Fruit fly (Drosophila melanogaster) whole organism, embryonic: Measurements from ENCODE around the gene CG4461.

Source experiments
- B-H1 ChIP-seq: fragments of 200-800 bp; sonication (Bioruptor generic); IDR thresholded peaks from 3 replicates; pipeline ENCODE4 v1.3.6; 2022; ENCODE audit warnings: missing biosample characterization, missing genetic modification characterization
- Bteb2 ChIP-seq: fragments of 200-800 bp; sonication (Bioruptor generic); optimal IDR thresholded peaks from 2 replicates; lab custom pipeline; 2016; ENCODE audit warnings: missing biosample characterization, missing genetic modification characterization
- CG10366 ChIP-seq: fragments of 200-800 bp; sonication (Bioruptor generic); IDR thresholded peaks from 2 replicates; pipeline ENCODE4 v1.3.6; 2022; ENCODE audit warnings: missing biosample characterization, missing genetic modification characterization
- CG10565 ChIP-seq: fragments of 200-800 bp; sonication (Bioruptor generic); optimal IDR thresholded peaks from 3 replicates; lab custom pipeline; 2016; ENCODE audit warnings: missing biosample characterization, mild to moderate bottlenecking, missing genetic modification characterization
- CG10979 ChIP-seq: fragments of 200-800 bp; sonication (Bioruptor generic); optimal IDR thresholded peaks from 2 replicates; lab custom pipeline; 2018; ENCODE audit warnings: missing biosample characterization, mild to moderate bottlenecking, missing genetic modification characterization, moderate library complexity
- CG12659 ChIP-seq: fragments of 200-800 bp; sonication (Bioruptor generic); optimal IDR thresholded peaks from 3 replicates; lab custom pipeline; 2017; ENCODE audit warnings: mild to moderate bottlenecking, missing biosample characterization, missing genetic modification reagents, missing genetic modification characterization
- CG1529 ChIP-seq: fragments of 200-800 bp; sonication (Bioruptor generic); optimal IDR thresholded peaks from 3 replicates; lab custom pipeline; 2018; ENCODE audit warnings: missing biosample characterization, missing genetic modification characterization
- CG17829 ChIP-seq: fragments of 200-800 bp; optimal IDR thresholded peaks from 2 replicates; lab custom pipeline; 2019; ENCODE audit warnings: missing biosample characterization, mild to moderate bottlenecking, missing genetic modification characterization, moderate library complexity
- CG1832 ChIP-seq: fragments of 200-800 bp; sonication (Bioruptor generic); optimal IDR thresholded peaks from 2 replicates; lab custom pipeline; 2017; ENCODE audit warnings: missing biosample characterization, mild to moderate bottlenecking, missing genetic modification characterization, inconsistent platforms
- CG18764 ChIP-seq: fragments of 200-800 bp; sonication (Bioruptor generic); optimal IDR thresholded peaks from 3 replicates; lab custom pipeline; 2016; ENCODE audit warnings: missing biosample characterization, missing genetic modification characterization
- CG2712 ChIP-seq: fragments of 200-800 bp; optimal IDR thresholded peaks from 3 replicates; lab custom pipeline; 2019; ENCODE audit warnings: missing biosample characterization, mild to moderate bottlenecking, missing genetic modification characterization, moderate library complexity
- CG31224 ChIP-seq: fragments of 200-800 bp; sonication (Bioruptor generic); IDR thresholded peaks from 2 replicates; pipeline ENCODE4 v1.3.6; 2022; ENCODE audit warnings: missing biosample characterization, missing genetic modification characterization
- CG32772 ChIP-seq: fragments of 200-800 bp; sonication (Bioruptor generic); IDR thresholded peaks from 2 replicates; pipeline ENCODE4 v1.3.6; 2022; ENCODE audit warnings: missing biosample characterization, missing genetic modification characterization
- CG4282 ChIP-seq: fragments of 200-800 bp; sonication (Bioruptor generic); optimal IDR thresholded peaks from 2 replicates; lab custom pipeline; 2016; ENCODE audit warnings: missing biosample characterization, missing genetic modification characterization
- CG4360 ChIP-seq: fragments of 200-800 bp; sonication (Bioruptor generic); IDR thresholded peaks from 2 replicates; pipeline ENCODE4 v1.3.6; 2022; ENCODE audit warnings: missing biosample characterization, missing genetic modification characterization
- CG4820 ChIP-seq: fragments of 200-800 bp; sonication (Bioruptor generic); optimal IDR thresholded peaks from 3 replicates; lab custom pipeline; 2016; ENCODE audit warnings: missing biosample characterization, missing genetic modification characterization
- CG7556 ChIP-seq: fragments of 200-800 bp; sonication (Bioruptor generic); optimal IDR thresholded peaks from 2 replicates; lab custom pipeline; 2017; ENCODE audit warnings: missing biosample characterization, mild to moderate bottlenecking, missing genetic modification characterization
- CG8281 ChIP-seq: fragments of 200-800 bp; sonication (Bioruptor generic); optimal IDR thresholded peaks from 2 replicates; lab custom pipeline; 2018; ENCODE audit warnings: missing biosample characterization, mild to moderate bottlenecking, missing genetic modification characterization, moderate library complexity
- CG8388 ChIP-seq: fragments of 200-800 bp; sonication (Bioruptor generic); optimal IDR thresholded peaks from 2 replicates; lab custom pipeline; 2019; ENCODE audit warnings: missing biosample characterization, mild to moderate bottlenecking, missing genetic modification characterization, moderate library complexity
- CG9932 ChIP-seq: fragments of 200-800 bp; sonication (Bioruptor generic); IDR thresholded peaks from 2 replicates; pipeline ENCODE4 v1.3.6; 2022; ENCODE audit warnings: missing biosample characterization, missing genetic modification characterization
- Camta ChIP-seq: fragments of 200-800 bp; sonication (Bioruptor generic); optimal IDR thresholded peaks from 2 replicates; lab custom pipeline; 2016; ENCODE audit warnings: missing biosample characterization, missing genetic modification characterization
- Chrac-16 ChIP-seq: fragments of 200-800 bp; sonication (Bioruptor generic); optimal IDR thresholded peaks from 3 replicates; lab custom pipeline; 2016; ENCODE audit warnings: missing biosample characterization, missing genetic modification characterization
- Dp ChIP-seq: fragments of 200-800 bp; sonication (Bioruptor generic); optimal IDR thresholded peaks from 2 replicates; lab custom pipeline; 2018; ENCODE audit warnings: missing biosample characterization, mild to moderate bottlenecking, missing genetic modification characterization, moderate library complexity
- Dref ChIP-seq: fragments of 200-800 bp; sonication (Bioruptor generic); IDR thresholded peaks from 2 replicates; pipeline ENCODE4 v1.3.6; 2022; ENCODE audit warnings: missing biosample characterization, missing genetic modification characterization
- E2f2 ChIP-seq: fragments of 200-800 bp; sonication (Bioruptor generic); IDR thresholded peaks from 2 replicates; pipeline ENCODE4 v1.3.6; 2022; ENCODE audit warnings: missing biosample characterization, missing genetic modification characterization
- H2.0 ChIP-seq: fragments of 200-800 bp; sonication (Bioruptor generic); IDR thresholded peaks from 2 replicates; pipeline ENCODE4 v1.3.6; 2022; ENCODE audit warnings: missing biosample characterization, missing genetic modification characterization
- Jarid2 ChIP-seq: fragments of 200-800 bp; sonication (Bioruptor generic); optimal IDR thresholded peaks from 3 replicates; lab custom pipeline; 2017; ENCODE audit warnings: mild to moderate bottlenecking, missing biosample characterization, missing genetic modification reagents, missing genetic modification characterization
- Sry-δ ChIP-seq: fragments of 200-800 bp; sonication (Bioruptor generic); optimal IDR thresholded peaks from 2 replicates; lab custom pipeline; 2016; ENCODE audit warnings: missing biosample characterization, missing genetic modification characterization
- Trl ChIP-seq, 3 experiments: fragments of >200 bp in 2 of 3; fragments of 200-800 bp in 1 of 3; sonication (Bioruptor generic) in 1 of 3; optimal IDR thresholded peaks; 2 replicates in 1 of 3; 3 replicates in 2 of 3; lab custom pipeline; 2016 to 2017; ENCODE audit warnings: missing biosample characterization in 1 of 3, missing genetic modification characterization in 1 of 3
- Usf ChIP-seq: fragments of 200-800 bp; sonication (Bioruptor generic); optimal IDR thresholded peaks from 2 replicates; lab custom pipeline; 2017; ENCODE audit warnings: missing genotype, missing biosample characterization, missing genetic modification characterization
- Xrp1 ChIP-seq: fragments of 200-800 bp; sonication (Bioruptor generic); IDR thresholded peaks from 2 replicates; pipeline ENCODE4 v1.3.6; 2022; ENCODE audit warnings: missing biosample characterization, missing genetic modification characterization
- ap ChIP-seq: fragments of 200-800 bp; sonication (Bioruptor generic); IDR thresholded peaks from 2 replicates; pipeline ENCODE4 v1.3.6; 2022; ENCODE audit warnings: missing biosample characterization, missing genetic modification characterization
- ash1 ChIP-seq: fragments of 200-800 bp; sonication (Bioruptor generic); optimal IDR thresholded peaks from 2 replicates; lab custom pipeline; 2018; ENCODE audit warnings: missing biosample characterization, mild to moderate bottlenecking, missing genetic modification characterization
- az2 ChIP-seq: fragments of 200-800 bp; sonication (Bioruptor generic); optimal IDR thresholded peaks from 3 replicates; lab custom pipeline; 2016; ENCODE audit warnings: missing biosample characterization, missing genetic modification characterization
- cad ChIP-seq: fragments of >200 bp; optimal IDR thresholded peaks from 2 replicates; lab custom pipeline; 2017; ENCODE audit warnings: missing biosample characterization, missing genetic modification characterization
- chif ChIP-seq, 2 experiments: fragments of 200-800 bp; sonication (Bioruptor generic); optimal IDR thresholded peaks; 3 replicates each; lab custom pipeline; 2016; ENCODE audit warnings: missing biosample characterization in 2 of 2, missing genetic modification characterization in 2 of 2
- chn ChIP-seq: fragments of 200-800 bp; sonication (Bioruptor generic); optimal IDR thresholded peaks from 2 replicates; lab custom pipeline; 2016; ENCODE audit warnings: missing biosample characterization, missing genetic modification characterization
- croc ChIP-seq: fragments of 200-800 bp; sonication (Bioruptor generic); conservative IDR thresholded peaks from 3 replicates; pipeline ENCODE4 v1.3.6; 2022; ENCODE audit warnings: missing biosample characterization, missing genetic modification characterization
- disco-r ChIP-seq: fragments of 200-800 bp; sonication (Bioruptor generic); optimal IDR thresholded peaks from 2 replicates; lab custom pipeline; 2016; ENCODE audit warnings: missing biosample characterization, missing genetic modification characterization
- fd102C ChIP-seq: fragments of 200-800 bp; sonication (Bioruptor generic); optimal IDR thresholded peaks from 2 replicates; lab custom pipeline; 2018; ENCODE audit warnings: missing biosample characterization, mild to moderate bottlenecking, missing genetic modification characterization, moderate library complexity
- gcm2 ChIP-seq: fragments of 200-800 bp; sonication (Bioruptor generic); optimal IDR thresholded peaks from 2 replicates; lab custom pipeline; 2016; ENCODE audit warnings: missing biosample characterization, missing genetic modification characterization
- her ChIP-seq: fragments of 200-800 bp; sonication (Bioruptor generic); optimal IDR thresholded peaks from 2 replicates; lab custom pipeline; 2016; ENCODE audit warnings: missing biosample characterization, missing genetic modification characterization
- mirr ChIP-seq: fragments of 200-800 bp; sonication (Bioruptor generic); optimal IDR thresholded peaks from 3 replicates; lab custom pipeline; 2018; ENCODE audit warnings: missing biosample characterization, mild to moderate bottlenecking, missing genetic modification characterization
- p53 ChIP-seq: fragments of 200-800 bp; sonication (Bioruptor generic); optimal IDR thresholded peaks from 2 replicates; lab custom pipeline; 2016; ENCODE audit warnings: missing biosample characterization, missing genetic modification characterization
- pan ChIP-seq, 4 experiments: fragments of >200 bp in 3 of 4; fragments of 200-800 bp in 1 of 4; sonication (Bioruptor generic) in 1 of 4; optimal IDR thresholded peaks in 3 of 4; IDR thresholded peaks in 1 of 4; 2 replicates each; pipeline versions ENCODE4 v1.3.6 to Lab custom; 2017 to 2022; ENCODE audit warnings: missing biosample characterization in 2 of 4, missing genetic modification characterization in 2 of 4, mixed read lengths in 1 of 4
- salm ChIP-seq: fragments of 200-800 bp; sonication (Bioruptor generic); optimal IDR thresholded peaks from 2 replicates; lab custom pipeline; 2018; ENCODE audit warnings: missing biosample characterization, mild to moderate bottlenecking, missing genetic modification characterization
- seq ChIP-seq: fragments of 200-800 bp; sonication (Bioruptor generic); IDR thresholded peaks from 2 replicates; pipeline ENCODE4 v1.3.6; 2022; ENCODE audit warnings: missing biosample characterization, missing genetic modification characterization
- sqz ChIP-seq: fragments of 200-800 bp; sonication (Bioruptor generic); optimal IDR thresholded peaks from 3 replicates; lab custom pipeline; 2018; ENCODE audit warnings: missing biosample characterization, mild to moderate bottlenecking, missing genetic modification characterization
- tna ChIP-seq: fragments of 200-800 bp; sonication (Bioruptor generic); IDR thresholded peaks from 2 replicates; pipeline ENCODE4 v1.3.6; 2022; ENCODE audit warnings: missing biosample characterization, missing genetic modification characterization; ENCODE audit not compliant: partially characterized antibody
- zen2 ChIP-seq: fragments of 200-800 bp; sonication (Bioruptor generic); IDR thresholded peaks from 3 replicates; pipeline ENCODE4 v1.3.6; 2022; ENCODE audit warnings: missing biosample characterization, missing genetic modification characterization; ENCODE audit not compliant: partially characterized antibody
- zfh1 ChIP-seq: fragments of 200-800 bp; sonication (Bioruptor generic); IDR thresholded peaks from 3 replicates; pipeline ENCODE4 v1.3.6; 2022; ENCODE audit warnings: missing biosample characterization, missing genetic modification characterization

CG4461 gene

dm6 chr3L:9397156-9397555 is 21.9 kb downstream of the CG4461 start (continued):
- TF ChIP-seq croc (GFP tag; lab: Robert Waterston, UW): no peak
- peak; percentile 29 for TF ChIP-seq salm
- TF ChIP-seq tna (GFP tag; lab: Robert Waterston, UW): no peak
- peak; percentile 32 for TF ChIP-seq CG8281 (tag; lab: Kevin White, UChicago)
- peak; percentile 12 for TF ChIP-seq CG4820
- TF ChIP-seq chif (GFP tag; optimal IDR thresholded peaks at IDR 0.05; lab: Kevin White, UChicago): peak in 1 of 2 experiments; percentile 1
- peak; percentile 47 for TF ChIP-seq CG2712 (tag; lab: Kevin White, UChicago)
- TF ChIP-seq mirr (GFP tag; lab: Kevin White, UChicago): peak; percentile 92
- TF ChIP-seq Xrp1 (GFP tag; lab: Robert Waterston, UW): peak; percentile 66
- no peak for TF ChIP-seq chn (GFP tag; lab: Kevin White, UChicago)
- TF ChIP-seq Trl (optimal IDR thresholded peaks at IDR 0.05; lab: Kevin White, UChicago): no peak
- TF ChIP-seq Trl (GFP tag; optimal IDR thresholded peaks at IDR 0.05; lab: Kevin White, UChicago): peak; percentile 70
- TF ChIP-seq az2 (GFP tag; lab: Kevin White, UChicago): no peak
- TF ChIP-seq CG10366 (GFP tag; lab: Robert Waterston, UW): no peak
- TF ChIP-seq zfh1 (GFP tag; lab: Robert Waterston, UW): peak; percentile 59; the same call in 2 of the 3 replicates
- TF ChIP-seq Dref: no peak
- no peak for TF ChIP-seq H2.0 (GFP tag; lab: Robert Waterston, UW)
- no peak for TF ChIP-seq CG4282 (GFP tag; lab: Kevin White, UChicago)
- TF ChIP-seq seq (GFP tag; lab: Robert Waterston, UW): peak; percentile 35; the same call in 1 of the 2 replicates
- TF ChIP-seq CG1529 (GFP tag; lab: Kevin White, UChicago): no peak
- no peak for TF ChIP-seq ap (GFP tag; lab: Robert Waterston, UW)
- TF ChIP-seq Camta (GFP tag; lab: Kevin White, UChicago): peak; percentile 68
- no peak for TF ChIP-seq Dp (GFP tag; lab: Kevin White, UChicago)
- TF ChIP-seq CG1832 (GFP tag; lab: Kevin White, UChicago): no peak
- peak; percentile 28 for TF ChIP-seq Sry-δ
- peak; percentile 67 for TF ChIP-seq CG7556 (GFP tag; lab: Kevin White, UChicago)
- peak; percentile 15; the same call in 1 of the 3 replicates for TF ChIP-seq B-H1 (GFP tag; lab: Robert Waterston, UW)
- TF ChIP-seq disco-r: no peak
- no peak for TF ChIP-seq CG17829
- no peak for TF ChIP-seq Usf (GFP tag; lab: Kevin White, UChicago)
- no peak for TF ChIP-seq CG9932 (GFP tag; lab: Robert Waterston, UW)
- TF ChIP-seq CG32772 (GFP tag; lab: Robert Waterston, UW): no peak
- TF ChIP-seq p53: no peak
- TF ChIP-seq CG10565 (GFP tag; lab: Kevin White, UChicago): no peak
- TF ChIP-seq CG4360: no peak
- no peak for TF ChIP-seq zen2 (GFP tag; lab: Robert Waterston, UW)
- TF ChIP-seq her (GFP tag; lab: Kevin White, UChicago): peak; percentile 71
- peak; percentile 20 for TF ChIP-seq CG12659 (GFP tag; lab: Kevin White, UChicago)
- TF ChIP-seq cad (GFP tag; lab: Kevin White, UChicago): no peak
- TF ChIP-seq ash1 (GFP tag; lab: Kevin White, UChicago): peak; percentile 95
- 0 out of 2 replicates have a peak, but pooled peaks have one; percentile 5 for TF ChIP-seq E2f2 (GFP tag; lab: Robert Waterston, UW)
- no peak for TF ChIP-seq CG10979 (tag; lab: Kevin White, UChicago)
- no peak for TF ChIP-seq CG31224
- TF ChIP-seq CG18764 (GFP tag; lab: Kevin White, UChicago): peak; percentile 48
- TF ChIP-seq gcm2 (GFP tag; lab: Kevin White, UChicago): no peak
- no peak for TF ChIP-seq pan (optimal IDR thresholded peaks at IDR 0.05; lab: Kevin White, UChicago)
- peak in 1 of 2 experiments; percentile 36 for TF ChIP-seq pan (GFP tag; optimal IDR thresholded peaks at IDR 0.05 in 1 of 2, IDR thresholded peaks at IDR 0.05 in 1 of 2)
- TF ChIP-seq Chrac-16 (GFP tag; lab: Kevin White, UChicago): no peak
- peak; percentile 50 for TF ChIP-seq Jarid2
- peak; percentile 3 for TF ChIP-seq Bteb2 (GFP tag; lab: Kevin White, UChicago)
- peak; percentile 80 for TF ChIP-seq fd102C (GFP tag; lab: Kevin White, UChicago)
- TF ChIP-seq CG8388 (GFP tag; lab: Kevin White, UChicago): peak; percentile 70
- TF ChIP-seq sqz (GFP tag; lab: Kevin White, UChicago): peak; percentile 66
